Fruit fly (Drosophila melanogaster): ENCODE measurements around the gene Itpr.
A peak's percentile ranks its signal among the peaks of the same experiment; 100 is the strongest.

Gene Itpr

dm6 chr3R:5523070-5523637 is 6.2 kb downstream of the Itpr start, which contains the start of the genes CG43845 and Nmdar1 (continued):
- TF ChIP-seq so (GFP tag; IDR thresholded peaks at IDR 0.05): peak; percentile 21; the same call in 1 of the 3 replicates
- no peak for TF ChIP-seq CG2120 (GFP tag; optimal IDR thresholded peaks at IDR 0.05)
- TF ChIP-seq CG10274 (GFP tag; optimal IDR thresholded peaks at IDR 0.05): no peak
- no peak for TF ChIP-seq B-H1 (GFP tag; IDR thresholded peaks at IDR 0.05)
- TF ChIP-seq chm (GFP tag; IDR thresholded peaks at IDR 0.05): peak; percentile 39; the same call in 1 of the 2 replicates
- TF ChIP-seq pfk (GFP tag; optimal IDR thresholded peaks at IDR 0.05): no peak
- no peak for TF ChIP-seq CG43689 (GFP tag; IDR thresholded peaks at IDR 0.05)
- TF ChIP-seq Elba2 (GFP tag; optimal IDR thresholded peaks at IDR 0.05): no peak
- TF ChIP-seq eve (GFP tag; optimal IDR thresholded peaks at IDR 0.05): no peak
- TF ChIP-seq chinmo (GFP tag; IDR thresholded peaks at IDR 0.05; ENCODE audit: partially characterized antibody): peak; percentile 90; the same call in 2 of the 4 replicates
- TF ChIP-seq Hr51 (GFP tag; optimal IDR thresholded peaks at IDR 0.05): no peak
- peak; percentile 62; the same call in 1 of the 2 replicates for TF ChIP-seq sna (GFP tag; IDR thresholded peaks at IDR 0.05; ENCODE audit: partially characterized antibody)
- no peak for TF ChIP-seq CG12299 (tag; optimal IDR thresholded peaks at IDR 0.05)
- TF ChIP-seq hkb (optimal IDR thresholded peaks at IDR 0.05): no peak
- TF ChIP-seq hkb (GFP tag; IDR thresholded peaks at IDR 0.05): no peak
- TF ChIP-seq Dll (GFP tag; IDR thresholded peaks at IDR 0.05; ENCODE audit: partially characterized antibody): peak; percentile 61; the same call in 3 of the 4 replicates
- peak; percentile 47; the same call in 1 of the 3 replicates for TF ChIP-seq CG34422 (GFP tag; IDR thresholded peaks at IDR 0.05)
- TF ChIP-seq CG17186 (GFP tag; optimal IDR thresholded peaks at IDR 0.05): no peak
- TF ChIP-seq twi (tag; optimal IDR thresholded peaks at IDR 0.05): no peak
- TF ChIP-seq nau (GFP tag; optimal IDR thresholded peaks at IDR 0.05): no peak
- peak; percentile 7 for TF ChIP-seq CG12769 (tag; optimal IDR thresholded peaks at IDR 0.05)
- no peak for TF ChIP-seq NK7.1 (GFP tag; optimal IDR thresholded peaks at IDR 0.05)
- TF ChIP-seq Sox100B (GFP tag; optimal IDR thresholded peaks at IDR 0.05): no peak
- no peak for TF ChIP-seq sqz (GFP tag; optimal IDR thresholded peaks at IDR 0.05)
- TF ChIP-seq CG8478 (optimal IDR thresholded peaks at IDR 0.05): no peak
- TF ChIP-seq trem (tag; optimal IDR thresholded peaks at IDR 0.05): no peak
- no peak for TF ChIP-seq Dad (GFP tag; optimal IDR thresholded peaks at IDR 0.05)
- TF ChIP-seq CG2116 (GFP tag; optimal IDR thresholded peaks at IDR 0.05): no peak
- TF ChIP-seq CG42726 (GFP tag; IDR thresholded peaks at IDR 0.05; ENCODE audit: partially characterized antibody): 0 out of 2 replicates have a peak, but pooled peaks have one; percentile 5
- TF ChIP-seq Med (GFP tag): peak; percentile 72
- no peak for TF ChIP-seq CG31224 (GFP tag; IDR thresholded peaks at IDR 0.05)
- peak; percentile 74 for TF ChIP-seq sens (GFP tag)
- peak in 1 of 2 experiments; percentile 80 for TF ChIP-seq crp (GFP tag; optimal IDR thresholded peaks at IDR 0.05)
- TF ChIP-seq hth (optimal IDR thresholded peaks at IDR 0.05): no peak
- no peak for TF ChIP-seq CG17829 (tag; optimal IDR thresholded peaks at IDR 0.05)
- no peak for TF ChIP-seq Rx (GFP tag; IDR thresholded peaks at IDR 0.05)
- peak; percentile 39 for TF ChIP-seq Fer1 (GFP tag; optimal IDR thresholded peaks at IDR 0.05)
- TF ChIP-seq CG16779 (GFP tag; IDR thresholded peaks at IDR 0.05): 0 out of 2 replicates have a peak, but pooled peaks have one; percentile 33
- no peak for TF ChIP-seq vnd (GFP tag; IDR thresholded peaks at IDR 0.05; ENCODE audit: partially characterized antibody)
- no peak for TF ChIP-seq zf30C (GFP tag; optimal IDR thresholded peaks at IDR 0.05)
- TF ChIP-seq maf-S (GFP tag; optimal IDR thresholded peaks at IDR 0.05): no peak
- peak; percentile 69; the same call in 2 of the 3 replicates for TF ChIP-seq CG34224 (GFP tag; IDR thresholded peaks at IDR 0.05; ENCODE audit: partially characterized antibody)
- peak; percentile 2 for TF ChIP-seq ems (GFP tag; optimal IDR thresholded peaks at IDR 0.05)
- no peak for TF ChIP-seq vfl (GFP tag; optimal IDR thresholded peaks at IDR 0.05)
- no peak for TF ChIP-seq lola (GFP tag; optimal IDR thresholded peaks at IDR 0.05)
- peak; percentile 1 for TF ChIP-seq CG18599 (GFP tag; optimal IDR thresholded peaks at IDR 0.05)
- TF ChIP-seq CG6791 (GFP tag; IDR thresholded peaks at IDR 0.05; ENCODE audit: partially characterized antibody): no peak
- no peak for TF ChIP-seq Nf-YC (tag; optimal IDR thresholded peaks at IDR 0.05)
- TF ChIP-seq Adf1 (GFP tag; IDR thresholded peaks at IDR 0.05): peak; percentile 98
- TF ChIP-seq CG15479 (GFP tag; optimal IDR thresholded peaks at IDR 0.05): no peak
